Worm (Caenorhabditis elegans) whole organism, L4 larva: ENCODE measurements around the gene F54H12.5.

Source experiments
- F10B5.3 ChIP-seq: sonication (generic microtip); optimal IDR thresholded peaks from 2 replicates; lab custom pipeline; 2016; ENCODE audit warnings: mild to moderate bottlenecking, missing genetic modification characterization, missing compliant biosample characterization
- F49E8.2 ChIP-seq: sonication (generic microtip); optimal IDR thresholded peaks from 2 replicates; lab custom pipeline; 2016; ENCODE audit warnings: missing compliant biosample characterization, mild to moderate bottlenecking, missing genetic modification characterization, borderline replicate concordance
- R02D3.7 ChIP-seq: fragments of 150-350 bp; sonication (generic microtip); optimal IDR thresholded peaks from 3 replicates; lab custom pipeline; 2014; ENCODE audit warnings: missing biosample characterization, missing genetic modification characterization
- Y105C5A.15 ChIP-seq: fragments of 200-800 bp; sonication (Bioruptor generic); IDR thresholded peaks from 2 replicates; pipeline ENCODE4 v1.3.6; 2022; ENCODE audit warnings: missing genetic modification characterization, missing compliant biosample characterization
- Y48G9A.11 ChIP-seq: fragments of 200-800 bp; sonication (Bioruptor generic); IDR thresholded peaks from 2 replicates; pipeline ENCODE4 v1.3.6; 2022; ENCODE audit warnings: missing genetic modification reagents, missing genetic modification characterization, missing compliant biosample characterization
- ZK337.2 ChIP-seq: fragments of 200-800 bp; sonication (Bioruptor generic); IDR thresholded peaks from 2 replicates; pipeline ENCODE4 v1.3.6; 2022; ENCODE audit warnings: missing genetic modification reagents, missing genetic modification characterization, missing compliant biosample characterization
- ZK546.5 ChIP-seq, 2 experiments: sonication (generic microtip); optimal IDR thresholded peaks; 2 replicates each; lab custom pipeline; 2017; ENCODE audit warnings: missing biosample characterization in 2 of 2, missing genetic modification characterization in 2 of 2
- aha-1 ChIP-seq: fragments of 150-350 bp; peaks from one replicate; lab custom pipeline; 2014; ENCODE audit warnings: missing biosample characterization, missing genetic modification characterization
- arid-1 ChIP-seq: fragments of 200-800 bp; sonication (Bioruptor generic); conservative IDR thresholded peaks from 2 replicates; pipeline ENCODE4 v1.3.6; 2022; ENCODE audit warnings: missing genetic modification reagents, missing genetic modification characterization, missing compliant biosample characterization
- attf-4 ChIP-seq: sonication (generic microtip); optimal IDR thresholded peaks from 3 replicates; lab custom pipeline; 2017; ENCODE audit warnings: missing biosample characterization, missing genetic modification characterization
- ceh-44 ChIP-seq: fragments of 200-800 bp; sonication (Bioruptor generic); IDR thresholded peaks from 2 replicates; pipeline ENCODE4 v1.3.6; 2022; ENCODE audit warnings: missing genetic modification reagents, missing genetic modification characterization, missing compliant biosample characterization
- daf-8 ChIP-seq: fragments of 200-800 bp; sonication (Bioruptor generic); IDR thresholded peaks from 2 replicates; pipeline ENCODE4 v1.3.6; 2022; ENCODE audit warnings: missing genetic modification characterization, missing compliant biosample characterization
- dmd-6 ChIP-seq: fragments of 200-800 bp; sonication (Bioruptor generic); IDR thresholded peaks from 2 replicates; pipeline ENCODE4 v1.3.6; 2022; ENCODE audit warnings: missing genetic modification reagents, missing genetic modification characterization, missing compliant biosample characterization
- dpl-1 ChIP-seq: fragments of 150-350 bp; optimal IDR thresholded peaks from 2 replicates; lab custom pipeline; 2014; ENCODE audit warnings: missing biosample characterization, missing genetic modification reagents, missing genetic modification characterization
- duxl-1 ChIP-seq: sonication (generic microtip); optimal IDR thresholded peaks from 2 replicates; lab custom pipeline; 2016; ENCODE audit warnings: mild to moderate bottlenecking, missing genetic modification characterization, moderate library complexity, missing compliant biosample characterization; ENCODE audit not compliant: poor library complexity
- dve-1 ChIP-seq: sonication (generic microtip); optimal IDR thresholded peaks from 2 replicates; lab custom pipeline; 2017; ENCODE audit warnings: antibody characterized with exemption, mild to moderate bottlenecking, missing genetic modification characterization, missing compliant biosample characterization; ENCODE audit not compliant: insufficient read depth
- egl-43 ChIP-seq: fragments of 200-800 bp; sonication (Bioruptor generic); IDR thresholded peaks from 2 replicates; pipeline ENCODE4 v1.3.6; 2022; ENCODE audit warnings: missing genetic modification reagents, missing genetic modification characterization, missing compliant biosample characterization
- hif-1 ChIP-seq, 2 experiments: sonication (generic microtip); optimal IDR thresholded peaks; 2 replicates each; lab custom pipeline; 2016 to 2017; ENCODE audit warnings: missing compliant biosample characterization in 2 of 2, missing genetic modification characterization in 2 of 2, missing genetic modification reagents in 2 of 2, missing genotype in 2 of 2, mild to moderate bottlenecking in 1 of 2
- hlh-11 ChIP-seq: fragments of 200-800 bp; sonication (Bioruptor generic); optimal IDR thresholded peaks from 2 replicates; lab custom pipeline; 2018; ENCODE audit warnings: mild to moderate bottlenecking, missing genetic modification characterization, missing compliant biosample characterization
- hlh-30 ChIP-seq: sonication (generic microtip); optimal IDR thresholded peaks from 2 replicates; lab custom pipeline; 2017; ENCODE audit warnings: antibody characterized with exemption, mild to moderate bottlenecking, missing genetic modification characterization, missing compliant biosample characterization; ENCODE audit not compliant: insufficient read depth
- lin-1 ChIP-seq: fragments of 200-800 bp; sonication (Bioruptor generic); IDR thresholded peaks from 2 replicates; pipeline ENCODE4 v1.3.6; 2022; ENCODE audit warnings: missing genetic modification reagents, missing genetic modification characterization, missing compliant biosample characterization
- lin-13 ChIP-seq: fragments of 150-350 bp; optimal IDR thresholded peaks from 2 replicates; lab custom pipeline; 2014; ENCODE audit warnings: missing biosample characterization, missing genetic modification reagents, missing genetic modification characterization
- lin-29 ChIP-seq: fragments of 200-800 bp; sonication (Bioruptor generic); IDR thresholded peaks from 2 replicates; pipeline ENCODE4 v1.3.6; 2022; ENCODE audit warnings: missing genetic modification reagents, missing genetic modification characterization, missing compliant biosample characterization
- lin-38 ChIP-seq: fragments of 200-800 bp; sonication (Bioruptor generic); IDR thresholded peaks from 2 replicates; pipeline ENCODE4 v1.3.6; 2022; ENCODE audit warnings: missing genetic modification reagents, missing genetic modification characterization, missing compliant biosample characterization
- lsy-2 ChIP-seq, 2 experiments: fragments of 150-350 bp in 1 of 2; sonication (generic microtip) in 1 of 2; optimal IDR thresholded peaks; 2 replicates each; lab custom pipeline; 2014 to 2017; ENCODE audit warnings: missing biosample characterization in 2 of 2, missing genetic modification characterization in 2 of 2
- madf-9 ChIP-seq: fragments of 200-800 bp; sonication (Bioruptor generic); conservative IDR thresholded peaks from 2 replicates; pipeline ENCODE4 v1.3.6; 2022; ENCODE audit warnings: missing genetic modification reagents, missing genetic modification characterization, missing compliant biosample characterization
- mdl-1 ChIP-seq, 2 experiments: fragments of 150-350 bp in 1 of 2; sonication (generic microtip) in 1 of 2; optimal IDR thresholded peaks; 2 replicates each; lab custom pipeline; 2014 to 2017; ENCODE audit warnings: missing biosample characterization in 2 of 2, missing genetic modification characterization in 2 of 2
- mdt-29 ChIP-seq: fragments of 200-800 bp; sonication (Bioruptor generic); IDR thresholded peaks from 2 replicates; pipeline ENCODE4 v1.3.6; 2022; ENCODE audit warnings: missing genetic modification reagents, missing genetic modification characterization, missing compliant biosample characterization
- nhr-10 ChIP-seq: fragments of 150-350 bp; optimal IDR thresholded peaks from 2 replicates; lab custom pipeline; 2014; ENCODE audit warnings: missing biosample characterization, missing genetic modification characterization
- nhr-102 ChIP-seq: sonication (generic microtip); optimal IDR thresholded peaks from 2 replicates; lab custom pipeline; 2016; ENCODE audit warnings: mild to moderate bottlenecking, missing genetic modification characterization, moderate library complexity, missing compliant biosample characterization
- nhr-11 ChIP-seq: fragments of 150-350 bp; optimal IDR thresholded peaks from 2 replicates; lab custom pipeline; 2014; ENCODE audit warnings: missing biosample characterization, missing genetic modification characterization
- nhr-25 ChIP-seq: sonication (generic microtip); optimal IDR thresholded peaks from 2 replicates; lab custom pipeline; 2017; ENCODE audit warnings: missing genetic modification characterization, mild to moderate bottlenecking, missing compliant biosample characterization, antibody characterized with exemption, moderate library complexity, borderline replicate concordance; ENCODE audit not compliant: insufficient read depth
- nhr-42 ChIP-seq: fragments of 200-800 bp; sonication (Bioruptor generic); IDR thresholded peaks from 2 replicates; pipeline ENCODE4 v1.3.6; 2022; ENCODE audit warnings: missing genetic modification characterization, missing compliant biosample characterization
- nhr-48 ChIP-seq: sonication (generic microtip); optimal IDR thresholded peaks from 2 replicates; lab custom pipeline; 2016; ENCODE audit warnings: mild to moderate bottlenecking, missing genetic modification characterization, missing compliant biosample characterization
- pha-4 ChIP-seq, 2 experiments: fragments of 150-350 bp in 1 of 2; fragments of 200-800 bp in 1 of 2; sonication (Bioruptor generic) in 1 of 2; IDR thresholded peaks in 1 of 2; optimal IDR thresholded peaks in 1 of 2; 2 replicates each; pipeline versions ENCODE4 v1.3.6 to Lab custom; 2014 to 2022; ENCODE audit warnings: missing genetic modification characterization in 2 of 2, missing genetic modification reagents in 2 of 2, missing biosample characterization in 1 of 2, missing compliant biosample characterization in 1 of 2
- php-3 ChIP-seq: fragments of 200-800 bp; sonication (Bioruptor generic); IDR thresholded peaks from 2 replicates; pipeline ENCODE4 v1.3.6; 2022; ENCODE audit warnings: missing genetic modification reagents, missing genetic modification characterization, missing compliant biosample characterization
- pqm-1 ChIP-seq: sonication (generic microtip); optimal IDR thresholded peaks from 2 replicates; lab custom pipeline; 2017; ENCODE audit warnings: missing biosample characterization, missing genetic modification characterization
- spr-1 ChIP-seq: sonication (generic microtip); optimal IDR thresholded peaks from 2 replicates; lab custom pipeline; 2016; ENCODE audit warnings: mild to moderate bottlenecking, missing genetic modification characterization, missing compliant biosample characterization
- tra-1 ChIP-seq: fragments of 200-800 bp; sonication (Bioruptor generic); IDR thresholded peaks from 2 replicates; pipeline ENCODE4 v1.3.6; 2022; ENCODE audit warnings: missing genetic modification reagents, missing genetic modification characterization, missing compliant biosample characterization
- unc-130 ChIP-seq: sonication (generic microtip); optimal IDR thresholded peaks from 2 replicates; lab custom pipeline; 2016; ENCODE audit warnings: missing genetic modification reagents, missing genetic modification characterization, missing compliant biosample characterization
- unc-62 ChIP-seq, 3 experiments: fragments of 150-350 bp in 1 of 3; sonication (generic microtip); optimal IDR thresholded peaks in 2 of 3; peaks in 1 of 3; 1 replicate in 1 of 3; 2 replicates in 2 of 3; lab custom pipeline; 2014 to 2017; ENCODE audit warnings: missing biosample characterization in 3 of 3, missing genetic modification characterization in 3 of 3, missing genetic modification reagents in 3 of 3, missing genotype in 1 of 3
- zag-1 ChIP-seq: fragments of 150-350 bp; optimal IDR thresholded peaks from 2 replicates; lab custom pipeline; 2014; ENCODE audit warnings: missing biosample characterization, missing genetic modification characterization
- zfp-2 ChIP-seq: sonication (generic microtip); optimal IDR thresholded peaks from 2 replicates; lab custom pipeline; 2016; ENCODE audit warnings: mild to moderate bottlenecking, missing genetic modification characterization, missing compliant biosample characterization
- zfp-3 ChIP-seq: fragments of 200-800 bp; sonication (Bioruptor generic); conservative IDR thresholded peaks from 2 replicates; pipeline ENCODE4 v1.3.6; 2022; ENCODE audit warnings: missing genetic modification reagents, missing genetic modification characterization, missing compliant biosample characterization
- zip-11 ChIP-seq: fragments of 200-800 bp; sonication (Bioruptor generic); IDR thresholded peaks from 2 replicates; pipeline ENCODE4 v1.3.6; 2022; ENCODE audit warnings: missing genetic modification characterization, missing compliant biosample characterization
- zip-2 ChIP-seq: fragments of 150-350 bp; optimal IDR thresholded peaks from 2 replicates; lab custom pipeline; 2014; ENCODE audit warnings: missing biosample characterization, missing genetic modification characterization
- ztf-7 ChIP-seq: fragments of 150-350 bp; optimal IDR thresholded peaks from 2 replicates; lab custom pipeline; 2014; ENCODE audit warnings: missing biosample characterization, missing genetic modification characterization

F54H12.5 gene

ce11 chrIII:7973201-7973767 lies 1.3 kb upstream of the F54H12.5 start, which contains the start of the genes eef-1B.1 and aco-2:
Gene eef-1B.1, minus strand, starts transcription at chrIII:7973386.
Gene aco-2, plus strand, starts transcription at chrIII:7973717.
- TF ChIP-seq lin-13 (GFP tag; lab: Kevin White, UChicago) = peak; percentile 92
- TF ChIP-seq ZK337.2 = no peak
- no peak for TF ChIP-seq lin-29 (GFP tag; lab: Robert Waterston, UW)
- no peak for TF ChIP-seq attf-4
- no peak for TF ChIP-seq Y105C5A.15 (GFP tag; lab: Robert Waterston, UW)
- peak; percentile 75 for TF ChIP-seq nhr-48 (tag; lab: Kevin White, UChicago)
- peak; percentile 99 for TF ChIP-seq aha-1 (tag; lab: Kevin White, UChicago)
- TF ChIP-seq duxl-1 = peak; percentile 90
- peak; percentile 42; the same call in 1 of the 2 replicates for TF ChIP-seq php-3 (GFP tag; lab: Robert Waterston, UW)
- TF ChIP-seq dpl-1 (GFP tag; lab: Kevin White, UChicago) = peak; percentile 92
- no peak for TF ChIP-seq nhr-10
- TF ChIP-seq zfp-2 = peak; percentile 35
- peak; percentile 86 for TF ChIP-seq dmd-6 (GFP tag; lab: Robert Waterston, UW)
- TF ChIP-seq hlh-30 (tag; lab: Kevin White, UChicago) = peak; percentile 92
- peak; percentile 33; the same call in 1 of the 2 replicates for TF ChIP-seq lin-1 (GFP tag; lab: Robert Waterston, UW)
- peak; percentile 88 for TF ChIP-seq nhr-102 (tag; lab: Kevin White, UChicago)
- TF ChIP-seq hif-1 (tag; optimal IDR thresholded peaks at IDR 0.05; lab: Kevin White, UChicago) = peak; percentile 56 to 71
- TF ChIP-seq nhr-25 (tag; lab: Kevin White, UChicago) = peak; percentile 73
- 0 out of 2 replicates have a peak, but pooled peaks have one; percentile 39 for TF ChIP-seq mdt-29
- TF ChIP-seq unc-62 (GFP tag; optimal IDR thresholded peaks at IDR 0.05 in 1 of 2; lab: Kevin White, UChicago) = no peak
- no peak for TF ChIP-seq unc-62 (tag; optimal IDR thresholded peaks at IDR 0.05; lab: Kevin White, UChicago)
- TF ChIP-seq daf-8 = no peak
- TF ChIP-seq arid-1 (GFP tag; lab: Robert Waterston, UW) = peak; percentile 26; the same call in 1 of the 2 replicates
- peak; percentile 31 to 95 for TF ChIP-seq lsy-2 (tag; optimal IDR thresholded peaks at IDR 0.05; lab: Kevin White, UChicago)
- no peak for TF ChIP-seq zag-1 (tag; lab: Kevin White, UChicago)
- TF ChIP-seq zfp-3 (GFP tag; lab: Robert Waterston, UW) = peak; percentile 76
- peak in 1 of 2 experiments; percentile 78 for TF ChIP-seq mdl-1 (tag; optimal IDR thresholded peaks at IDR 0.05; lab: Kevin White, UChicago)
- TF ChIP-seq tra-1 (GFP tag; lab: Robert Waterston, UW) = peak; percentile 22; the same call in 1 of the 2 replicates
- no peak for TF ChIP-seq ZK546.5 (tag; optimal IDR thresholded peaks at IDR 0.05; lab: Kevin White, UChicago)
- TF ChIP-seq madf-9 (GFP tag; lab: Robert Waterston, UW) = peak; percentile 78; the same call in 1 of the 2 replicates
- TF ChIP-seq F49E8.2 (tag; lab: Kevin White, UChicago) = peak; percentile 24
- TF ChIP-seq zip-2 (tag; lab: Kevin White, UChicago) = peak; percentile 12
- TF ChIP-seq unc-130 (GFP tag; lab: Kevin White, UChicago) = peak; percentile 13
- TF ChIP-seq lin-38 (GFP tag; lab: Robert Waterston, UW) = peak; percentile 85
- no peak for TF ChIP-seq ceh-44 (GFP tag; lab: Robert Waterston, UW)
- TF ChIP-seq nhr-11 (tag; lab: Kevin White, UChicago) = peak; percentile 88
- peak; percentile 72 for TF ChIP-seq spr-1 (tag; lab: Kevin White, UChicago)
- TF ChIP-seq R02D3.7 = no peak
- no peak for TF ChIP-seq Y48G9A.11 (GFP tag; lab: Robert Waterston, UW)
- TF ChIP-seq ztf-7 = peak; percentile 78
- TF ChIP-seq pha-4 (GFP tag; IDR thresholded peaks at IDR 0.05; lab: Robert Waterston, UW) = peak; percentile 64; the same call in 1 of the 2 replicates
- TF ChIP-seq pha-4 (tag; optimal IDR thresholded peaks at IDR 0.05; lab: Kevin White, UChicago) = no peak
- peak; percentile 95 for TF ChIP-seq hlh-11 (tag; lab: Kevin White, UChicago)
- TF ChIP-seq egl-43 = 0 out of 2 replicates have a peak, but pooled peaks have one; percentile 18
- TF ChIP-seq zip-11 (GFP tag; lab: Robert Waterston, UW) = no peak
- peak; percentile 94 for TF ChIP-seq dve-1
- TF ChIP-seq nhr-42 = peak; percentile 90
- peak; percentile 39 for TF ChIP-seq F10B5.3
- TF ChIP-seq pqm-1 = no peak
